Worm (Caenorhabditis elegans) whole organism, young adult: ENCODE measurements around the gene ZK185.3.

Source experiments
- B0035.1 ChIP-seq: sonication (generic microtip); optimal IDR thresholded peaks from 2 replicates; lab custom pipeline; 2016; ENCODE audit warnings: missing genetic modification characterization, mild to moderate bottlenecking, missing compliant biosample characterization, missing genotype, missing genetic modification reagents
- C17E4.6 ChIP-seq: fragments of 200-800 bp; sonication (Bioruptor generic); IDR thresholded peaks from 2 replicates; pipeline ENCODE4 v1.3.6; 2022; ENCODE audit warnings: missing genetic modification reagents, missing genetic modification characterization, missing compliant biosample characterization
- D2030.7 ChIP-seq: fragments of 200-800 bp; sonication (Bioruptor generic); IDR thresholded peaks from 2 replicates; pipeline ENCODE4 v1.3.6; 2022; ENCODE audit warnings: missing genetic modification reagents, missing genetic modification characterization, missing compliant biosample characterization
- F23B12.7 ChIP-seq: sonication (generic microtip); optimal IDR thresholded peaks from 2 replicates; lab custom pipeline; 2017; ENCODE audit warnings: missing genetic modification characterization, mild to moderate bottlenecking, missing compliant biosample characterization, antibody characterized with exemption, moderate library complexity; ENCODE audit not compliant: insufficient read depth
- F52B5.7 ChIP-seq: sonication (generic microtip); optimal IDR thresholded peaks from 2 replicates; lab custom pipeline; 2016; ENCODE audit warnings: mild to moderate bottlenecking, missing genetic modification characterization, missing compliant biosample characterization
- F57C9.4 ChIP-seq: sonication (generic microtip); optimal IDR thresholded peaks from 2 replicates; lab custom pipeline; 2017; ENCODE audit warnings: mild to moderate bottlenecking, missing genetic modification characterization, missing compliant biosample characterization
- K12H6.12 ChIP-seq: fragments of 200-800 bp; sonication (Bioruptor generic); optimal IDR thresholded peaks from 2 replicates; lab custom pipeline; 2018; ENCODE audit warnings: mild to moderate bottlenecking, missing genetic modification characterization, missing compliant biosample characterization
- T07F8.4 ChIP-seq: sonication (generic microtip); optimal IDR thresholded peaks from 2 replicates; lab custom pipeline; 2016; ENCODE audit warnings: mild to moderate bottlenecking, missing genetic modification characterization, moderate library complexity, missing compliant biosample characterization
- T26A5.8 ChIP-seq: sonication (generic microtip); optimal IDR thresholded peaks from 2 replicates; lab custom pipeline; 2016; ENCODE audit warnings: missing genetic modification characterization, missing compliant biosample characterization
- Y53F4B.3 ChIP-seq: fragments of 200-800 bp; sonication (Bioruptor generic); IDR thresholded peaks from 2 replicates; pipeline ENCODE4 v1.3.6; 2022; ENCODE audit warnings: missing genetic modification reagents, missing genetic modification characterization, missing compliant biosample characterization
- Y53G8AR.9 ChIP-seq: fragments of 200-800 bp; sonication (Bioruptor generic); conservative IDR thresholded peaks from 2 replicates; pipeline ENCODE4 v1.3.6; 2022; ENCODE audit warnings: missing genetic modification reagents, missing genetic modification characterization, missing compliant biosample characterization
- Y56A3A.18 ChIP-seq: fragments of 200-800 bp; sonication (Bioruptor generic); IDR thresholded peaks from 2 replicates; pipeline ENCODE4 v1.3.6; 2022; ENCODE audit warnings: missing genetic modification reagents, missing genetic modification characterization, missing compliant biosample characterization
- ZK185.1 ChIP-seq: sonication (generic microtip); optimal IDR thresholded peaks from 2 replicates; lab custom pipeline; 2016; ENCODE audit warnings: mild to moderate bottlenecking, missing genetic modification characterization, missing compliant biosample characterization; ENCODE audit not compliant: poor library complexity, severe bottlenecking
- aptf-3 ChIP-seq: fragments of 200-800 bp; sonication (Bioruptor generic); IDR thresholded peaks from 2 replicates; pipeline ENCODE4 v1.3.6; 2022; ENCODE audit warnings: missing genetic modification characterization, missing compliant biosample characterization
- athp-1 ChIP-seq: sonication (generic microtip); optimal IDR thresholded peaks from 2 replicates; lab custom pipeline; 2017; ENCODE audit warnings: mild to moderate bottlenecking, missing genetic modification characterization, missing compliant biosample characterization
- attf-3 ChIP-seq: fragments of 200-800 bp; sonication (Bioruptor generic); conservative IDR thresholded peaks from 2 replicates; pipeline ENCODE4 v1.3.6; 2022; ENCODE audit warnings: missing genetic modification reagents, missing genetic modification characterization, missing compliant biosample characterization
- bed-1 ChIP-seq: fragments of 200-800 bp; sonication (Bioruptor generic); IDR thresholded peaks from 2 replicates; pipeline ENCODE4 v1.3.6; 2022; ENCODE audit warnings: missing genetic modification reagents, missing genetic modification characterization, missing compliant biosample characterization
- bed-2 ChIP-seq: fragments of 200-800 bp; sonication (Bioruptor generic); IDR thresholded peaks from 2 replicates; pipeline ENCODE4 v1.3.6; 2022; ENCODE audit warnings: missing genetic modification reagents, missing genetic modification characterization, missing compliant biosample characterization
- ccch-3 ChIP-seq: fragments of 200-800 bp; sonication (Bioruptor generic); optimal IDR thresholded peaks from 2 replicates; lab custom pipeline; 2018; ENCODE audit warnings: mild to moderate bottlenecking, missing genetic modification characterization, missing compliant biosample characterization
- cebp-2 ChIP-seq: fragments of 200-800 bp; sonication (Bioruptor generic); IDR thresholded peaks from 2 replicates; pipeline ENCODE4 v1.3.6; 2022; ENCODE audit warnings: missing genetic modification characterization, missing compliant biosample characterization
- ceh-91 ChIP-seq: fragments of 200-800 bp; sonication (Bioruptor generic); IDR thresholded peaks from 2 replicates; pipeline ENCODE4 v1.3.6; 2022; ENCODE audit warnings: missing genetic modification reagents, missing genetic modification characterization, missing compliant biosample characterization
- die-1 ChIP-seq: sonication (generic microtip); optimal IDR thresholded peaks from 2 replicates; lab custom pipeline; 2016; ENCODE audit warnings: missing genotype, mild to moderate bottlenecking, missing genetic modification characterization, missing compliant biosample characterization
- dpff-1 ChIP-seq: sonication (generic microtip); optimal IDR thresholded peaks from 2 replicates; lab custom pipeline; 2017; ENCODE audit warnings: mild to moderate bottlenecking, missing genetic modification characterization, missing compliant biosample characterization
- dpl-1 ChIP-seq: fragments of 150-350 bp; optimal IDR thresholded peaks from 2 replicates; lab custom pipeline; 2014; ENCODE audit warnings: missing biosample characterization, missing genetic modification reagents, missing genetic modification characterization
- egl-18 ChIP-seq: fragments of 200-800 bp; sonication (Bioruptor generic); IDR thresholded peaks from 2 replicates; pipeline ENCODE4 v1.3.6; 2022; ENCODE audit warnings: missing genetic modification reagents, missing genetic modification characterization, missing compliant biosample characterization
- egl-44 ChIP-seq: fragments of 200-800 bp; sonication (Bioruptor generic); IDR thresholded peaks from 2 replicates; pipeline ENCODE4 v1.3.6; 2022; ENCODE audit warnings: missing genetic modification reagents, missing genetic modification characterization, missing compliant biosample characterization
- egrh-3 ChIP-seq: fragments of 200-800 bp; sonication (Bioruptor generic); IDR thresholded peaks from 2 replicates; pipeline ENCODE4 v1.3.6; 2022; ENCODE audit warnings: missing genetic modification reagents, missing genetic modification characterization, missing compliant biosample characterization
- him-1 ChIP-seq: sonication (generic microtip); optimal IDR thresholded peaks from 2 replicates; lab custom pipeline; 2016; ENCODE audit warnings: missing genotype, missing genetic modification reagents, missing genetic modification characterization, missing compliant biosample characterization
- hlh-12 ChIP-seq: sonication (generic microtip); optimal IDR thresholded peaks from 2 replicates; lab custom pipeline; 2016; ENCODE audit warnings: missing genetic modification characterization, missing compliant biosample characterization
- hsf-1 ChIP-seq: fragments of 200-800 bp; sonication (Bioruptor generic); IDR thresholded peaks from 2 replicates; pipeline ENCODE4 v1.3.6; 2022; ENCODE audit warnings: missing genetic modification reagents, missing genetic modification characterization, missing compliant biosample characterization
- lir-1 ChIP-seq: fragments of 200-800 bp; sonication (Bioruptor generic); conservative IDR thresholded peaks from 2 replicates; pipeline ENCODE4 v1.3.6; 2022; ENCODE audit warnings: missing genetic modification reagents, missing genetic modification characterization, missing compliant biosample characterization
- lsl-1 ChIP-seq: fragments of 200-800 bp; sonication (Bioruptor generic); optimal IDR thresholded peaks from 2 replicates; lab custom pipeline; 2018; ENCODE audit warnings: mild to moderate bottlenecking, missing genetic modification characterization, moderate library complexity, missing compliant biosample characterization
- madf-3 ChIP-seq: fragments of 200-800 bp; sonication (Bioruptor generic); IDR thresholded peaks from 2 replicates; pipeline ENCODE4 v1.3.6; 2022; ENCODE audit warnings: missing genetic modification reagents, missing genetic modification characterization, missing compliant biosample characterization
- mcd-1 ChIP-seq: fragments of 200-800 bp; sonication (Bioruptor generic); IDR thresholded peaks from 2 replicates; pipeline ENCODE4 v1.3.6; 2022; ENCODE audit warnings: missing genetic modification reagents, missing genetic modification characterization, missing compliant biosample characterization
- mes-4 ChIP-seq: sonication (generic microtip); optimal IDR thresholded peaks from 2 replicates; lab custom pipeline; 2016; ENCODE audit warnings: missing genotype, missing genetic modification characterization, missing compliant biosample characterization
- nfya-1 ChIP-seq: sonication (generic microtip); optimal IDR thresholded peaks from 2 replicates; lab custom pipeline; 2017; ENCODE audit warnings: antibody characterized with exemption, missing compliant biosample characterization, missing genetic modification characterization, borderline replicate concordance; ENCODE audit not compliant: insufficient read depth
- nfya-2 ChIP-seq: fragments of 200-800 bp; sonication (Bioruptor generic); IDR thresholded peaks from 2 replicates; pipeline ENCODE4 v1.3.6; 2022; ENCODE audit warnings: missing genetic modification reagents, missing genetic modification characterization, missing compliant biosample characterization
- nhr-120 ChIP-seq: fragments of 200-800 bp; sonication (Bioruptor generic); IDR thresholded peaks from 2 replicates; pipeline ENCODE4 v1.3.6; 2022; ENCODE audit warnings: missing genetic modification characterization, missing compliant biosample characterization
- nhr-90 ChIP-seq: sonication (generic microtip); optimal IDR thresholded peaks from 2 replicates; lab custom pipeline; 2016; ENCODE audit warnings: missing genotype, mild to moderate bottlenecking, missing genetic modification characterization, missing compliant biosample characterization
- pha-4 ChIP-seq: fragments of 150-350 bp; sonication (generic microtip); optimal IDR thresholded peaks from 2 replicates; lab custom pipeline; 2014; ENCODE audit warnings: missing biosample characterization, missing genetic modification reagents, missing genetic modification characterization
- sdz-38 ChIP-seq: sonication (generic microtip); optimal IDR thresholded peaks from 2 replicates; lab custom pipeline; 2016; ENCODE audit warnings: missing genotype, missing genetic modification characterization, missing compliant biosample characterization
- snpc-1.1 ChIP-seq: sonication (generic microtip); optimal IDR thresholded peaks from 2 replicates; lab custom pipeline; 2017; ENCODE audit warnings: missing genetic modification characterization, mild to moderate bottlenecking, missing compliant biosample characterization, antibody characterized with exemption, moderate library complexity, missing genotype, missing genetic modification reagents; ENCODE audit not compliant: insufficient read depth
- sptf-2 ChIP-seq: fragments of 200-800 bp; sonication (Bioruptor generic); optimal IDR thresholded peaks from 2 replicates; lab custom pipeline; 2018; ENCODE audit warnings: mild to moderate bottlenecking, missing genetic modification characterization, missing compliant biosample characterization
- zfh-2 ChIP-seq: fragments of 200-800 bp; sonication (Bioruptor generic); conservative IDR thresholded peaks from 2 replicates; pipeline ENCODE4 v1.3.6; 2022; ENCODE audit warnings: missing genetic modification reagents, missing genetic modification characterization, missing compliant biosample characterization
- zim-3 ChIP-seq: sonication (generic microtip); optimal IDR thresholded peaks from 2 replicates; lab custom pipeline; 2017; ENCODE audit warnings: mild to moderate bottlenecking, missing genetic modification characterization, moderate library complexity, missing compliant biosample characterization
- ztf-18 ChIP-seq: sonication (generic microtip); optimal IDR thresholded peaks from 2 replicates; lab custom pipeline; 2016; ENCODE audit warnings: missing genotype, mild to moderate bottlenecking, missing genetic modification characterization, missing compliant biosample characterization
- ztf-22 ChIP-seq: fragments of 200-800 bp; sonication (Bioruptor generic); optimal IDR thresholded peaks from 2 replicates; lab custom pipeline; 2018; ENCODE audit warnings: mild to moderate bottlenecking, missing genetic modification characterization, moderate library complexity, missing compliant biosample characterization
- ztf-26 ChIP-seq: sonication (generic microtip); optimal IDR thresholded peaks from 2 replicates; lab custom pipeline; 2017; ENCODE audit warnings: missing genetic modification characterization, missing compliant biosample characterization

Gene ZK185.3

DNA sequence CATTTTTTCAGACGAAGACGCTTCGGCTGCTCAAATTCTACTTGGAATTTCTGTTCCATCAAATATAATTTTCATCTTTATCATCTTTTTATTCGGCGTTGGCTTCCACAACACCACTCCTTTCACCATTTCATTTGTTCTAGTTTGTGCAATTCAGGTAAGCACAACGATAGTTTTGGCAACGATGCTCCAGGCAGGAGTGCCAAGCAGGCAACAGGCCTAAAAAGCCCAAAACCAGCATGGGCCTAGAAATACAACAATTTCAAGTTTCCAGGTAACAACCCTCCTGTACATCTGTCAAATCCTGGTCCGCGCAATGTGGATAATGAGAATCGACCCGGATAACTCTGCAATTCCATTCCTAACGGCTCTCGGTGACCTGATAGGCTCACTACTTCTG lies 11.0 kb upstream of the ZK185.3 start:
- TF ChIP-seq K12H6.12 (tag; lab: Kevin White, UChicago) (no peak), bed-2 (GFP tag; lab: Robert Waterston, UW) (no peak), ceh-91 (GFP tag; lab: Robert Waterston, UW) (no peak), nhr-120 (no peak), die-1 (tag; lab: Kevin White, UChicago) (no peak), him-1 (tag; lab: Kevin White, UChicago) (no peak), egl-44 (GFP tag; lab: Robert Waterston, UW) (no peak), ztf-22 (GFP tag; lab: Kevin White, UChicago) (no peak), mes-4 (tag; lab: Kevin White, UChicago) (no peak), dpff-1 (tag; lab: Kevin White, UChicago) (no peak), hlh-12 (tag; lab: Kevin White, UChicago) (no peak)

ce11 chrIV:4538672-4539071 lies 8.4 kb upstream of the ZK185.3 start:
- no peak for TF ChIP-seq Y53F4B.3 (GFP tag; lab: Robert Waterston, UW)
- peak; percentile 22 for TF ChIP-seq F52B5.7 (tag; lab: Kevin White, UChicago)
- TF ChIP-seq hsf-1 (GFP tag; lab: Robert Waterston, UW): no peak
- TF ChIP-seq mes-4 (tag; lab: Kevin White, UChicago): no peak
- TF ChIP-seq D2030.7: peak; percentile 50; the same call in 1 of the 2 replicates
- TF ChIP-seq sdz-38: no peak
- no peak for TF ChIP-seq ceh-91 (GFP tag; lab: Robert Waterston, UW)
- no peak for TF ChIP-seq C17E4.6 (GFP tag; lab: Robert Waterston, UW)
- TF ChIP-seq ztf-26 (tag; lab: Kevin White, UChicago): no peak
- no peak for TF ChIP-seq T07F8.4 (tag; lab: Kevin White, UChicago)
- no peak for TF ChIP-seq die-1 (tag; lab: Kevin White, UChicago)
- no peak for TF ChIP-seq lir-1 (GFP tag; lab: Robert Waterston, UW)
- TF ChIP-seq egl-18 (GFP tag; lab: Robert Waterston, UW): no peak
- TF ChIP-seq dpl-1 (GFP tag; lab: Kevin White, UChicago): no peak
- no peak for TF ChIP-seq ZK185.1 (tag; lab: Kevin White, UChicago)
- TF ChIP-seq T26A5.8 (tag; lab: Kevin White, UChicago): no peak
- TF ChIP-seq zfh-2 (GFP tag; lab: Robert Waterston, UW): 0 out of 2 replicates have a peak, but pooled peaks have one; percentile 27
- peak; percentile 33; the same call in 1 of the 2 replicates for TF ChIP-seq Y56A3A.18
- TF ChIP-seq bed-1 (GFP tag; lab: Robert Waterston, UW): no peak
- TF ChIP-seq ztf-18 (tag; lab: Kevin White, UChicago): peak; percentile 58
- TF ChIP-seq cebp-2: no peak
- TF ChIP-seq nhr-120: no peak
- TF ChIP-seq madf-3 (GFP tag; lab: Robert Waterston, UW): no peak
- peak; percentile 7 for TF ChIP-seq F23B12.7 (tag; lab: Kevin White, UChicago)
- no peak for TF ChIP-seq attf-3 (GFP tag; lab: Robert Waterston, UW)
- TF ChIP-seq lsl-1: peak; percentile 42
- no peak for TF ChIP-seq aptf-3 (GFP tag; lab: Robert Waterston, UW)
- no peak for TF ChIP-seq egrh-3 (GFP tag; lab: Robert Waterston, UW)
- TF ChIP-seq zim-3: no peak
- no peak for TF ChIP-seq athp-1 (tag; lab: Kevin White, UChicago)
- no peak for TF ChIP-seq B0035.1 (tag; lab: Kevin White, UChicago)
- TF ChIP-seq nfya-1 (tag; lab: Kevin White, UChicago): no peak
- peak; percentile 91 for TF ChIP-seq snpc-1.1 (tag; lab: Kevin White, UChicago)
- peak; percentile 36; the same call in 1 of the 2 replicates for TF ChIP-seq mcd-1 (GFP tag; lab: Robert Waterston, UW)
- no peak for TF ChIP-seq sptf-2
- TF ChIP-seq Y53G8AR.9 (GFP tag; lab: Robert Waterston, UW): no peak
- TF ChIP-seq nfya-2 (GFP tag; lab: Robert Waterston, UW): no peak
- TF ChIP-seq F57C9.4 (tag; lab: Kevin White, UChicago): no peak
- no peak for TF ChIP-seq nhr-90 (tag; lab: Kevin White, UChicago)
- TF ChIP-seq pha-4: no peak
- no peak for TF ChIP-seq ccch-3 (GFP tag; lab: Kevin White, UChicago)
